Worm (Caenorhabditis elegans): ENCODE results near the gene lys-1.

lys-1 gene

DNA sequence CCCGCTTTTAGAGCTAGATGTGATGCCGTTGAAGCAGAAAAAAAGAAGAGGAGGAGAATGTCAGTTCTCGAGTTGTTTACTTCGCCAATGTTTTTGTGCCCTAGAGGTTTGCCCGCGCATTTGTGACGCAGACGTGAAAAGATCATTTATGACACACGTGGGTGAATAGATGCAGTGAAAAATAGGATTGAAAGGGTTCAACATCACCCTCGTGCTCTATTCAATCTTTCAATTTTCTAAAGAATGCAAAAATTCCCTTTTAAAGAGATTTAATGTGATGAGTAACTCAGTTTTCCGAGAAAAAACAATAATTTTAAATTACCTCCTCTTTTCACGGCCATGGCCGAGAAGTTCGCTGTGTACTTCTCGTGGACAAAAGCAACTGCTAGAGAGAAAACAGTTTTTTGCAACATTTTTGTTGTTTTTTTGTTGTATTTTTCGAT is 31.2 kb upstream of the lys-1 start (continued):
- no peak for TF ChIP-seq F37D6.2 (tag; optimal IDR thresholded peaks at IDR 0.05)
- TF ChIP-seq nhr-11 (tag; optimal IDR thresholded peaks at IDR 0.05) = peak; percentile 78
- peak; percentile 40; the same call in 1 of the 2 replicates for TF ChIP-seq ctbp-1 (GFP tag; IDR thresholded peaks at IDR 0.05)
- TF ChIP-seq hlh-30 (tag; optimal IDR thresholded peaks at IDR 0.05; ENCODE audit: insufficient read depth) = peak; percentile 88
- TF ChIP-seq dpl-1 (GFP tag; optimal IDR thresholded peaks at IDR 0.05) = peak; percentile 17
- peak; percentile 57 for TF ChIP-seq mes-2 (tag; optimal IDR thresholded peaks at IDR 0.05; ENCODE audit: poor library complexity, severe bottlenecking)
- peak; percentile 20 for TF ChIP-seq mxl-3 (GFP tag; optimal IDR thresholded peaks at IDR 0.05)
- peak; percentile 87 for TF ChIP-seq fkh-10 (GFP tag; optimal IDR thresholded peaks at IDR 0.05)
- TF ChIP-seq dve-1 (tag; optimal IDR thresholded peaks at IDR 0.05; ENCODE audit: insufficient read depth) = peak; percentile 40
- 0 out of 2 replicates have a peak, but pooled peaks have one; percentile 23 for TF ChIP-seq ZK337.2 (GFP tag; IDR thresholded peaks at IDR 0.05)
- peak; percentile 42 for TF ChIP-seq unc-130 (GFP tag; optimal IDR thresholded peaks at IDR 0.05)

DNA sequence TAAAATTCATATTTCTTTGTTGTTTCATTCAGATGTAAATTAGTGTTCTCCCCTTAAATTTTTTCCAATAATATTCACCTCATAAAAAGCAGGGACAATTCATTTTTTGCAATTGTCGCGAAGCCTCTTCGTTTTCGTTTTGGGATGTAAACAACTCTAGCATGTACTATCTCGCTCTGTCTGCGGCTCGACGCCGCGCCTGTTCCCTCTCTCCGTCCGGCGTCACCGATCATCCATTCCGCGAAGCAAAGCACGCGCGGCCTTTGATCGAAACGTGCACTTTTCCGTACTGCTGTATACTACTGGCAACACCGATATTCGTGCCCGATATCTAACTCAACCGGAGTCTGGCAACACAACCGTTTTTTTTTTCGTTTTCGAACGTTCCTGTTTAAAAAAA is 30.7 kb upstream of the lys-1 start:
- TF ChIP-seq lsy-2 (tag; optimal IDR thresholded peaks at IDR 0.05) (no peak), php-3 (GFP tag; IDR thresholded peaks at IDR 0.05) (no peak; the same call in 1 of the 2 replicates), mdl-1 (tag; optimal IDR thresholded peaks at IDR 0.05) (peak; percentile 14 to 81), T26A8.4 (GFP tag; IDR thresholded peaks at IDR 0.05) (peak; percentile 33; the same call in 1 of the 2 replicates), dmd-6 (GFP tag; IDR thresholded peaks at IDR 0.05) (peak; percentile 31), hif-1 (tag; optimal IDR thresholded peaks at IDR 0.05) (peak in 1 of 2 experiments; percentile 68), madf-9 (GFP tag; conservative IDR thresholded peaks at IDR 0.05) (peak; percentile 85), tra-1 (GFP tag; IDR thresholded peaks at IDR 0.05) (no peak), set-16 (GFP tag; IDR thresholded peaks at IDR 0.05) (peak; percentile 52), daf-8 (GFP tag; IDR thresholded peaks at IDR 0.05) (no peak), zfp-2 (tag; optimal IDR thresholded peaks at IDR 0.05) (no peak), rbr-2 (tag; optimal IDR thresholded peaks at IDR 0.05) (peak; percentile 21), snpc-4 (tag; optimal IDR thresholded peaks at IDR 0.05) (no peak), hlh-11 (tag; optimal IDR thresholded peaks at IDR 0.05) (peak; percentile 65), lin-38 (GFP tag; IDR thresholded peaks at IDR 0.05) (no peak), daf-16 (GFP tag; optimal IDR thresholded peaks at IDR 0.05) (peak in 1 of 2 experiments; percentile 32), daf-16 (tag; optimal IDR thresholded peaks at IDR 0.05) (peak; percentile 84), dve-1 (tag; optimal IDR thresholded peaks at IDR 0.05; ENCODE audit: insufficient read depth) (peak; percentile 15), mes-2 (tag; optimal IDR thresholded peaks at IDR 0.05; ENCODE audit: poor library complexity, severe bottlenecking) (peak; percentile 39), ama-1 (optimal IDR thresholded peaks at IDR 0.05) (peak; percentile 1), hlh-30 (tag; optimal IDR thresholded peaks at IDR 0.05; ENCODE audit: insufficient read depth) (peak; percentile 78), ztf-7 (tag; optimal IDR thresholded peaks at IDR 0.05) (no peak), dpl-1 (GFP tag; optimal IDR thresholded peaks at IDR 0.05) (no peak), unc-62 (GFP tag; optimal IDR thresholded peaks at IDR 0.05 in 1 of 2) (no peak), unc-62 (tag; optimal IDR thresholded peaks at IDR 0.05) (no peak)

ce11 chrV:10247673-10248239 is 29.9 kb upstream of the lys-1 start:
- TF ChIP-seq ama-1 (optimal IDR thresholded peaks at IDR 0.05) (peak; percentile 23), egl-43 (GFP tag; IDR thresholded peaks at IDR 0.05) (no peak), snpc-1.2 (GFP tag; IDR thresholded peaks at IDR 0.05) (no peak), fkh-10 (GFP tag; optimal IDR thresholded peaks at IDR 0.05) (no peak), dve-1 (tag; optimal IDR thresholded peaks at IDR 0.05; ENCODE audit: insufficient read depth) (peak; percentile 6), lin-15B (tag; optimal IDR thresholded peaks at IDR 0.05) (no peak), nhr-76 (tag; optimal IDR thresholded peaks at IDR 0.05) (no peak), R02D3.7 (tag; optimal IDR thresholded peaks at IDR 0.05) (no peak), aha-1 (tag) (peak; percentile 56), ceh-28 (tag; optimal IDR thresholded peaks at IDR 0.05) (no peak), Y105C5A.15 (GFP tag; IDR thresholded peaks at IDR 0.05) (no peak), lin-1 (GFP tag; IDR thresholded peaks at IDR 0.05) (no peak), unc-130 (GFP tag; optimal IDR thresholded peaks at IDR 0.05) (no peak), unc-62 (GFP tag; optimal IDR thresholded peaks at IDR 0.05 in 1 of 2) (peak in 1 of 2 experiments; percentile 81), unc-62 (tag; optimal IDR thresholded peaks at IDR 0.05) (no peak), ceh-62 (tag; optimal IDR thresholded peaks at IDR 0.05) (no peak), ceh-82 (tag; optimal IDR thresholded peaks at IDR 0.05) (no peak), hlh-11 (tag; optimal IDR thresholded peaks at IDR 0.05) (no peak), snpc-4 (tag; optimal IDR thresholded peaks at IDR 0.05) (no peak), T20F7.1 (GFP tag; optimal IDR thresholded peaks at IDR 0.05) (no peak), nhr-28 (tag; optimal IDR thresholded peaks at IDR 0.05) (peak; percentile 13), attf-4 (tag; optimal IDR thresholded peaks at IDR 0.05) (no peak), F37D6.2 (tag; optimal IDR thresholded peaks at IDR 0.05) (no peak), saeg-2 (GFP tag; IDR thresholded peaks at IDR 0.05) (no peak)
